Worm (Caenorhabditis elegans) whole organism, L4 larva: ENCODE measurements around the gene Y57A10A.24.
A peak's percentile ranks its signal among the peaks of the same experiment; 100 is the strongest.

ENCODE experiments used
- D1046.2 ChIP-seq: fragments of 200-800 bp; sonication (Bioruptor generic); IDR thresholded peaks from 2 replicates; pipeline ENCODE4 v1.3.6; 2022; ENCODE audit warnings: missing genetic modification characterization, missing compliant biosample characterization
- F37D6.2 ChIP-seq: sonication (generic microtip); optimal IDR thresholded peaks from 2 replicates; lab custom pipeline; 2016; ENCODE audit warnings: mild to moderate bottlenecking, missing genetic modification characterization, missing compliant biosample characterization
- F49E8.2 ChIP-seq: sonication (generic microtip); optimal IDR thresholded peaks from 2 replicates; lab custom pipeline; 2016; ENCODE audit warnings: missing compliant biosample characterization, mild to moderate bottlenecking, missing genetic modification characterization, borderline replicate concordance
- T20F7.1 ChIP-seq: fragments of 200-800 bp; sonication (Bioruptor generic); optimal IDR thresholded peaks from 2 replicates; lab custom pipeline; 2018; ENCODE audit warnings: mild to moderate bottlenecking, missing genetic modification characterization, missing compliant biosample characterization
- Y105C5A.15 ChIP-seq: fragments of 200-800 bp; sonication (Bioruptor generic); IDR thresholded peaks from 2 replicates; pipeline ENCODE4 v1.3.6; 2022; ENCODE audit warnings: missing genetic modification characterization, missing compliant biosample characterization
- aha-1 ChIP-seq: fragments of 150-350 bp; peaks from one replicate; lab custom pipeline; 2014; ENCODE audit warnings: missing biosample characterization, missing genetic modification characterization
- aly-2 ChIP-seq: sonication (generic microtip); optimal IDR thresholded peaks from 2 replicates; lab custom pipeline; 2018; ENCODE audit warnings: missing biosample characterization, missing genetic modification characterization
- ama-1 ChIP-seq: fragments of 150-350 bp; optimal IDR thresholded peaks from 2 replicates; lab custom pipeline; 2014; ENCODE audit warnings: inconsistent platforms, mixed read lengths
- arid-1 ChIP-seq: fragments of 200-800 bp; sonication (Bioruptor generic); conservative IDR thresholded peaks from 2 replicates; pipeline ENCODE4 v1.3.6; 2022; ENCODE audit warnings: missing genetic modification reagents, missing genetic modification characterization, missing compliant biosample characterization
- attf-4 ChIP-seq: sonication (generic microtip); optimal IDR thresholded peaks from 3 replicates; lab custom pipeline; 2017; ENCODE audit warnings: missing biosample characterization, missing genetic modification characterization
- ceh-20 ChIP-seq: fragments of 200-800 bp; sonication (Bioruptor generic); IDR thresholded peaks from 2 replicates; pipeline ENCODE4 v1.3.6; 2022; ENCODE audit warnings: missing genetic modification reagents, missing genetic modification characterization, missing compliant biosample characterization
- ceh-32 ChIP-seq: sonication (generic microtip); optimal IDR thresholded peaks from 2 replicates; lab custom pipeline; 2016; ENCODE audit warnings: mild to moderate bottlenecking, missing genetic modification characterization, missing compliant biosample characterization; ENCODE audit not compliant: poor library complexity
- ceh-44 ChIP-seq: fragments of 200-800 bp; sonication (Bioruptor generic); IDR thresholded peaks from 2 replicates; pipeline ENCODE4 v1.3.6; 2022; ENCODE audit warnings: missing genetic modification reagents, missing genetic modification characterization, missing compliant biosample characterization
- ceh-62 ChIP-seq: sonication (generic microtip); optimal IDR thresholded peaks from 2 replicates; lab custom pipeline; 2017; ENCODE audit warnings: missing biosample characterization, missing genetic modification characterization
- ceh-82 ChIP-seq: sonication (generic microtip); optimal IDR thresholded peaks from 2 replicates; lab custom pipeline; 2017; ENCODE audit warnings: missing biosample characterization, missing genetic modification characterization
- ces-1 ChIP-seq: fragments of 150-350 bp; sonication (generic microtip); optimal IDR thresholded peaks from 4 replicates; lab custom pipeline; 2014; ENCODE audit warnings: missing biosample characterization, missing genetic modification reagents, missing genetic modification characterization
- cey-2 ChIP-seq: sonication (generic microtip); optimal IDR thresholded peaks from 3 replicates; lab custom pipeline; 2017; ENCODE audit warnings: missing genetic modification characterization, mild to moderate bottlenecking, missing compliant biosample characterization, antibody characterized with exemption, borderline replicate concordance; ENCODE audit not compliant: insufficient read depth
- ctbp-1 ChIP-seq: fragments of 200-800 bp; sonication (Bioruptor generic); IDR thresholded peaks from 2 replicates; pipeline ENCODE4 v1.3.6; 2022; ENCODE audit warnings: missing genetic modification reagents, missing genetic modification characterization, missing compliant biosample characterization
- daf-16 ChIP-seq, 3 experiments: sonication (generic microtip); optimal IDR thresholded peaks; 2 replicates each; lab custom pipeline; 2016 to 2017; ENCODE audit warnings: missing genetic modification characterization in 3 of 3, missing genetic modification reagents in 3 of 3, mild to moderate bottlenecking in 2 of 3, missing compliant biosample characterization in 2 of 3, missing biosample characterization in 1 of 3, moderate library complexity in 1 of 3
- dmd-6 ChIP-seq: fragments of 200-800 bp; sonication (Bioruptor generic); IDR thresholded peaks from 2 replicates; pipeline ENCODE4 v1.3.6; 2022; ENCODE audit warnings: missing genetic modification reagents, missing genetic modification characterization, missing compliant biosample characterization
- dmd-8 ChIP-seq: fragments of 200-800 bp; sonication (Bioruptor generic); IDR thresholded peaks from 2 replicates; pipeline ENCODE4 v1.3.6; 2022; ENCODE audit warnings: missing genetic modification characterization, missing compliant biosample characterization
- dve-1 ChIP-seq: sonication (generic microtip); optimal IDR thresholded peaks from 2 replicates; lab custom pipeline; 2017; ENCODE audit warnings: antibody characterized with exemption, mild to moderate bottlenecking, missing genetic modification characterization, missing compliant biosample characterization; ENCODE audit not compliant: insufficient read depth
- egl-43 ChIP-seq: fragments of 200-800 bp; sonication (Bioruptor generic); IDR thresholded peaks from 2 replicates; pipeline ENCODE4 v1.3.6; 2022; ENCODE audit warnings: missing genetic modification reagents, missing genetic modification characterization, missing compliant biosample characterization
- fkh-10 ChIP-seq: fragments of 150-350 bp; optimal IDR thresholded peaks from 2 replicates; lab custom pipeline; 2014; ENCODE audit warnings: missing biosample characterization, missing genetic modification reagents, missing genetic modification characterization
- gei-8 ChIP-seq: fragments of 200-800 bp; sonication (Bioruptor generic); optimal IDR thresholded peaks from 2 replicates; lab custom pipeline; 2018; ENCODE audit warnings: mild to moderate bottlenecking, missing genetic modification characterization, missing compliant biosample characterization
- hif-1 ChIP-seq, 2 experiments: sonication (generic microtip); optimal IDR thresholded peaks; 2 replicates each; lab custom pipeline; 2016 to 2017; ENCODE audit warnings: missing compliant biosample characterization in 2 of 2, missing genetic modification characterization in 2 of 2, missing genetic modification reagents in 2 of 2, missing genotype in 2 of 2, mild to moderate bottlenecking in 1 of 2
- hlh-11 ChIP-seq: fragments of 200-800 bp; sonication (Bioruptor generic); optimal IDR thresholded peaks from 2 replicates; lab custom pipeline; 2018; ENCODE audit warnings: mild to moderate bottlenecking, missing genetic modification characterization, missing compliant biosample characterization
- hlh-30 ChIP-seq: sonication (generic microtip); optimal IDR thresholded peaks from 2 replicates; lab custom pipeline; 2017; ENCODE audit warnings: antibody characterized with exemption, mild to moderate bottlenecking, missing genetic modification characterization, missing compliant biosample characterization; ENCODE audit not compliant: insufficient read depth
- lim-7 ChIP-seq: fragments of 200-800 bp; sonication (Bioruptor generic); IDR thresholded peaks from 2 replicates; pipeline ENCODE4 v1.3.6; 2022; ENCODE audit warnings: missing genetic modification characterization, missing compliant biosample characterization
- lin-39 ChIP-seq: fragments of 150-350 bp; optimal IDR thresholded peaks from 2 replicates; lab custom pipeline; 2014; ENCODE audit warnings: missing biosample characterization, missing genetic modification reagents, missing genetic modification characterization
- madf-5 ChIP-seq, 2 experiments: fragments of 200-800 bp; sonication (Bioruptor generic); IDR thresholded peaks; 2 replicates each; pipeline ENCODE4 v1.3.6; 2022; ENCODE audit warnings: missing compliant biosample characterization in 2 of 2, missing genetic modification characterization in 2 of 2
- mdt-29 ChIP-seq: fragments of 200-800 bp; sonication (Bioruptor generic); IDR thresholded peaks from 2 replicates; pipeline ENCODE4 v1.3.6; 2022; ENCODE audit warnings: missing genetic modification reagents, missing genetic modification characterization, missing compliant biosample characterization
- mep-1 ChIP-seq: fragments of 150-350 bp; sonication (generic microtip); optimal IDR thresholded peaks from 3 replicates; lab custom pipeline; 2014; ENCODE audit warnings: missing biosample characterization, missing genetic modification characterization
- mes-2 ChIP-seq: sonication (generic microtip); optimal IDR thresholded peaks from 2 replicates; lab custom pipeline; 2016; ENCODE audit warnings: missing genotype, mild to moderate bottlenecking, missing genetic modification characterization, missing compliant biosample characterization; ENCODE audit not compliant: poor library complexity, severe bottlenecking
- mxl-2 ChIP-seq: fragments of 200-800 bp; sonication (Bioruptor generic); conservative IDR thresholded peaks from 2 replicates; pipeline ENCODE4 v1.3.6; 2022; ENCODE audit warnings: missing genetic modification reagents, missing genetic modification characterization, missing compliant biosample characterization
- nhr-10 ChIP-seq: fragments of 150-350 bp; optimal IDR thresholded peaks from 2 replicates; lab custom pipeline; 2014; ENCODE audit warnings: missing biosample characterization, missing genetic modification characterization
- nhr-11 ChIP-seq: fragments of 150-350 bp; optimal IDR thresholded peaks from 2 replicates; lab custom pipeline; 2014; ENCODE audit warnings: missing biosample characterization, missing genetic modification characterization
- nhr-237 ChIP-seq: sonication (generic microtip); optimal IDR thresholded peaks from 2 replicates; lab custom pipeline; 2017; ENCODE audit warnings: missing biosample characterization, missing genetic modification characterization
- nhr-28 ChIP-seq: fragments of 150-350 bp; optimal IDR thresholded peaks from 2 replicates; lab custom pipeline; 2014; ENCODE audit warnings: missing biosample characterization, missing genetic modification characterization
- nhr-6 ChIP-seq: fragments of 150-350 bp; optimal IDR thresholded peaks from 2 replicates; lab custom pipeline; 2014; ENCODE audit warnings: missing biosample characterization, missing genetic modification characterization
- rbr-2 ChIP-seq: sonication (generic microtip); optimal IDR thresholded peaks from 2 replicates; lab custom pipeline; 2016; ENCODE audit warnings: missing genotype, missing genetic modification characterization, missing compliant biosample characterization
- sdz-12 ChIP-seq: fragments of 200-800 bp; sonication (Bioruptor generic); optimal IDR thresholded peaks from 2 replicates; lab custom pipeline; 2018; ENCODE audit warnings: mild to moderate bottlenecking, missing genetic modification characterization, missing compliant biosample characterization
- snpc-1.2 ChIP-seq: fragments of 200-800 bp; sonication (Bioruptor generic); IDR thresholded peaks from 2 replicates; pipeline ENCODE4 v1.3.6; 2022; ENCODE audit warnings: missing genetic modification reagents, missing genetic modification characterization, missing compliant biosample characterization
- snpc-4 ChIP-seq: fragments of 150-350 bp; optimal IDR thresholded peaks from 2 replicates; lab custom pipeline; 2014; ENCODE audit warnings: missing biosample characterization, missing genetic modification characterization
- tag-97 ChIP-seq: fragments of 200-800 bp; sonication (Bioruptor generic); IDR thresholded peaks from 2 replicates; pipeline ENCODE4 v1.3.6; 2022; ENCODE audit warnings: missing genetic modification characterization, missing compliant biosample characterization
- tra-1 ChIP-seq: fragments of 200-800 bp; sonication (Bioruptor generic); IDR thresholded peaks from 2 replicates; pipeline ENCODE4 v1.3.6; 2022; ENCODE audit warnings: missing genetic modification reagents, missing genetic modification characterization, missing compliant biosample characterization
- unc-62 ChIP-seq, 3 experiments: fragments of 150-350 bp in 1 of 3; sonication (generic microtip); optimal IDR thresholded peaks in 2 of 3; peaks in 1 of 3; 1 replicate in 1 of 3; 2 replicates in 2 of 3; lab custom pipeline; 2014 to 2017; ENCODE audit warnings: missing biosample characterization in 3 of 3, missing genetic modification characterization in 3 of 3, missing genetic modification reagents in 3 of 3, missing genotype in 1 of 3
- zag-1 ChIP-seq: fragments of 150-350 bp; optimal IDR thresholded peaks from 2 replicates; lab custom pipeline; 2014; ENCODE audit warnings: missing biosample characterization, missing genetic modification characterization
- zip-11 ChIP-seq: fragments of 200-800 bp; sonication (Bioruptor generic); IDR thresholded peaks from 2 replicates; pipeline ENCODE4 v1.3.6; 2022; ENCODE audit warnings: missing genetic modification characterization, missing compliant biosample characterization
- zip-2 ChIP-seq: fragments of 150-350 bp; optimal IDR thresholded peaks from 2 replicates; lab custom pipeline; 2014; ENCODE audit warnings: missing biosample characterization, missing genetic modification characterization

Gene Y57A10A.24

ce11 chrII:12222524-12222923, 20.2 kb upstream of the Y57A10A.24 start (continued):
- TF ChIP-seq zip-11 (GFP tag; lab: Robert Waterston, UW) (no peak), cey-2 (tag; lab: Kevin White, UChicago) (no peak), aly-2 (no peak), F49E8.2 (tag; lab: Kevin White, UChicago) (no peak), ctbp-1 (GFP tag; lab: Robert Waterston, UW) (peak; percentile 65; the same call in 1 of the 2 replicates), aha-1 (tag; lab: Kevin White, UChicago) (peak; percentile 98), attf-4 (peak; percentile 7), gei-8 (GFP tag; lab: Kevin White, UChicago) (no peak), madf-5 (GFP tag; IDR thresholded peaks at IDR 0.05; lab: Robert Waterston, UW) (no peak), ceh-20 (GFP tag; lab: Robert Waterston, UW) (peak; percentile 58; the same call in 1 of the 2 replicates), D1046.2 (GFP tag; lab: Robert Waterston, UW) (no peak), sdz-12 (no peak), rbr-2 (tag; lab: Kevin White, UChicago) (peak; percentile 92), zag-1 (no peak), nhr-6 (tag; lab: Kevin White, UChicago) (no peak), ces-1 (no peak), mxl-2 (GFP tag; lab: Robert Waterston, UW) (no peak), arid-1 (GFP tag; lab: Robert Waterston, UW) (peak; percentile 57), mes-2 (peak; percentile 58), ceh-44 (GFP tag; lab: Robert Waterston, UW) (no peak), Y105C5A.15 (GFP tag; lab: Robert Waterston, UW) (no peak), dmd-8 (GFP tag; lab: Robert Waterston, UW) (peak; percentile 72), hlh-30 (tag; lab: Kevin White, UChicago) (peak; percentile 89), lin-39 (no peak), tag-97 (GFP tag; lab: Robert Waterston, UW) (no peak), F37D6.2 (tag; lab: Kevin White, UChicago) (peak; percentile 67), mdt-29 (GFP tag; lab: Robert Waterston, UW) (no peak), dmd-6 (GFP tag; lab: Robert Waterston, UW) (peak; percentile 52), lim-7 (0 out of 2 replicates have a peak, but pooled peaks have one; percentile 12), dve-1 (tag; lab: Kevin White, UChicago) (peak; percentile 64), daf-16 (GFP tag; optimal IDR thresholded peaks at IDR 0.05; lab: Kevin White, UChicago) (peak in 1 of 2 experiments; percentile 37), daf-16 (tag; optimal IDR thresholded peaks at IDR 0.05; lab: Kevin White, UChicago) (peak; percentile 2), ama-1 (lab: Kevin White, UChicago) (no peak), hif-1 (tag; optimal IDR thresholded peaks at IDR 0.05; lab: Kevin White, UChicago) (peak in 1 of 2 experiments; percentile 40), ceh-62 (tag; lab: Kevin White, UChicago) (no peak), unc-62 (GFP tag; optimal IDR thresholded peaks at IDR 0.05 in 1 of 2; lab: Kevin White, UChicago) (peak in 1 of 2 experiments; percentile 97), unc-62 (tag; optimal IDR thresholded peaks at IDR 0.05; lab: Kevin White, UChicago) (no peak), tra-1 (no peak), fkh-10 (GFP tag; lab: Kevin White, UChicago) (no peak), egl-43 (GFP tag; lab: Robert Waterston, UW) (peak; percentile 65), snpc-1.2 (GFP tag; lab: Robert Waterston, UW) (no peak), T20F7.1 (GFP tag; lab: Kevin White, UChicago) (no peak), ceh-32 (tag; lab: Kevin White, UChicago) (no peak), nhr-10 (tag; lab: Kevin White, UChicago) (peak; percentile 45), zip-2 (tag; lab: Kevin White, UChicago) (no peak), nhr-28 (peak; percentile 53), ceh-82 (no peak), hlh-11 (tag; lab: Kevin White, UChicago) (peak; percentile 84), mep-1 (tag; lab: Kevin White, UChicago) (peak; percentile 89), snpc-4 (tag; lab: Kevin White, UChicago) (no peak), nhr-237 (tag; lab: Kevin White, UChicago) (no peak), nhr-11 (tag; lab: Kevin White, UChicago) (peak; percentile 70)
